Worm (Caenorhabditis elegans): ENCODE data around the gene fbxb-92.

ce11 chrII:3747405-3747804 is at the start of gene fbxb-92:
- TF ChIP-seq skn-1 (tag; optimal IDR thresholded peaks at IDR 0.05) (no peak), nhr-237 (tag; optimal IDR thresholded peaks at IDR 0.05) (no peak), lin-13 (GFP tag; optimal IDR thresholded peaks at IDR 0.05) (no peak), ztf-4 (tag; optimal IDR thresholded peaks at IDR 0.05) (no peak), nhr-77 (tag; optimal IDR thresholded peaks at IDR 0.05) (no peak), egl-27 (tag; optimal IDR thresholded peaks at IDR 0.05) (no peak), snpc-4 (tag; optimal IDR thresholded peaks at IDR 0.05) (no peak), aly-2 (tag; optimal IDR thresholded peaks at IDR 0.05) (no peak), mab-5 (tag; optimal IDR thresholded peaks at IDR 0.05) (no peak), dmd-4 (tag; optimal IDR thresholded peaks at IDR 0.05) (no peak)

All from whole organism, L2 larva.